Fruit fly (Drosophila melanogaster) whole organism, embryonic: ENCODE data around the gene Jhbp13.
A peak's percentile ranks its signal among the peaks of the same experiment; 100 is the strongest.

Source experiments
- Adf1 ChIP-seq: fragments of 200-800 bp; sonication (Bioruptor generic); IDR thresholded peaks from 2 replicates; pipeline ENCODE4 v1.3.6; 2022; ENCODE audit warnings: missing biosample characterization, missing genetic modification characterization
- Atf6 ChIP-seq: fragments of 200-800 bp; sonication (Bioruptor generic); IDR thresholded peaks from 2 replicates; pipeline ENCODE4 v1.3.6; 2022; ENCODE audit warnings: missing biosample characterization, missing genetic modification characterization
- Awh ChIP-seq: fragments of 200-800 bp; sonication (Bioruptor generic); IDR thresholded peaks from 2 replicates; pipeline ENCODE4, ENCODE4 v1.3.6; 2022; ENCODE audit warnings: missing biosample characterization, missing genetic modification characterization
- B-H2 ChIP-seq: fragments of 200-800 bp; sonication (Bioruptor generic); optimal IDR thresholded peaks from 2 replicates; lab custom pipeline; 2018; ENCODE audit warnings: missing biosample characterization, mild to moderate bottlenecking, missing genetic modification characterization
- BtbVII ChIP-seq: fragments of 200-800 bp; sonication (Bioruptor generic); optimal IDR thresholded peaks from 3 replicates; lab custom pipeline; 2017; ENCODE audit warnings: missing biosample characterization, mild to moderate bottlenecking, missing genetic modification characterization
- CG10543 ChIP-seq: fragments of 200-800 bp; sonication (Bioruptor generic); optimal IDR thresholded peaks from 3 replicates; lab custom pipeline; 2017; ENCODE audit warnings: missing biosample characterization, mild to moderate bottlenecking, missing genetic modification characterization, moderate library complexity
- CG1233 ChIP-seq: fragments of 200-800 bp; sonication (Bioruptor generic); optimal IDR thresholded peaks from 4 replicates; lab custom pipeline; 2018; ENCODE audit warnings: missing biosample characterization, mild to moderate bottlenecking, missing genetic modification characterization
- CG13296 ChIP-seq: fragments of 200-800 bp; sonication (Bioruptor generic); optimal IDR thresholded peaks from 3 replicates; lab custom pipeline; 2018; ENCODE audit warnings: missing biosample characterization, mild to moderate bottlenecking, missing genetic modification characterization
- CG13894 ChIP-seq: fragments of 200-800 bp; sonication (Bioruptor generic); optimal IDR thresholded peaks from 3 replicates; lab custom pipeline; 2018; ENCODE audit warnings: missing biosample characterization, mild to moderate bottlenecking, missing genetic modification characterization, moderate library complexity
- CG18599 ChIP-seq: fragments of 200-800 bp; sonication (Bioruptor generic); optimal IDR thresholded peaks from 3 replicates; lab custom pipeline; 2017; ENCODE audit warnings: missing biosample characterization, missing genetic modification characterization, mild to moderate bottlenecking, moderate library complexity, missing genetic modification reagents
- CG2678 ChIP-seq: fragments of 200-800 bp; sonication (Bioruptor generic); optimal IDR thresholded peaks from 3 replicates; lab custom pipeline; 2019; ENCODE audit warnings: missing biosample characterization, mild to moderate bottlenecking, missing genetic modification characterization, moderate library complexity
- CG32772 ChIP-seq: fragments of 200-800 bp; sonication (Bioruptor generic); IDR thresholded peaks from 2 replicates; pipeline ENCODE4 v1.3.6; 2022; ENCODE audit warnings: missing biosample characterization, missing genetic modification characterization
- CG34376 ChIP-seq: fragments of 200-800 bp; sonication (Bioruptor generic); optimal IDR thresholded peaks from 2 replicates; lab custom pipeline; 2018; ENCODE audit warnings: missing biosample characterization, mild to moderate bottlenecking, missing genetic modification characterization
- CG4328 ChIP-seq: fragments of 200-800 bp; sonication (Bioruptor generic); optimal IDR thresholded peaks from 3 replicates; lab custom pipeline; 2017; ENCODE audit warnings: missing biosample characterization, missing genetic modification reagents, missing genetic modification characterization
- CG4617 ChIP-seq: fragments of 200-800 bp; sonication (Bioruptor generic); optimal IDR thresholded peaks from 3 replicates; lab custom pipeline; 2016; ENCODE audit warnings: missing biosample characterization, missing genetic modification characterization, borderline replicate concordance
- CG6683 ChIP-seq: fragments of 200-800 bp; sonication (Bioruptor generic); optimal IDR thresholded peaks from 2 replicates; lab custom pipeline; 2017; ENCODE audit warnings: missing biosample characterization, mild to moderate bottlenecking, missing genetic modification characterization, missing genetic modification reagents
- CG7372 ChIP-seq: fragments of 200-800 bp; sonication (Bioruptor generic); IDR thresholded peaks from 2 replicates; pipeline ENCODE4 v1.3.6; 2022; ENCODE audit warnings: missing biosample characterization, missing genetic modification characterization
- CG7786 ChIP-seq: fragments of 200-800 bp; sonication (Bioruptor generic); optimal IDR thresholded peaks from 2 replicates; lab custom pipeline; 2016; ENCODE audit warnings: missing biosample characterization, missing genetic modification characterization
- CG7987 ChIP-seq: fragments of 200-800 bp; sonication (Bioruptor generic); optimal IDR thresholded peaks from 2 replicates; lab custom pipeline; 2018; ENCODE audit warnings: missing biosample characterization, mild to moderate bottlenecking, missing genetic modification characterization, moderate library complexity
- CG8290 ChIP-seq, 3 experiments: fragments of 200-800 bp; sonication (Bioruptor generic); optimal IDR thresholded peaks; 2 replicates each; lab custom pipeline; 2016 to 2019; ENCODE audit warnings: missing biosample characterization in 3 of 3, missing genetic modification characterization in 3 of 3, mild to moderate bottlenecking in 2 of 3, moderate library complexity in 1 of 3
- CG9817 ChIP-seq: fragments of 200-800 bp; sonication (Bioruptor generic); optimal IDR thresholded peaks from 2 replicates; lab custom pipeline; 2018; ENCODE audit warnings: missing biosample characterization, mild to moderate bottlenecking, missing genetic modification characterization, moderate library complexity
- CrebB ChIP-seq: fragments of 200-800 bp; sonication (Bioruptor generic); optimal IDR thresholded peaks from 3 replicates; lab custom pipeline; 2018; ENCODE audit warnings: missing biosample characterization, mild to moderate bottlenecking, missing genetic modification characterization
- Drgx ChIP-seq: fragments of 200-800 bp; sonication (Bioruptor generic); IDR thresholded peaks from 2 replicates; pipeline ENCODE4 v1.3.6; 2022; ENCODE audit warnings: missing biosample characterization, missing genetic modification characterization
- Fer1 ChIP-seq: fragments of 200-800 bp; sonication (Bioruptor generic); optimal IDR thresholded peaks from 2 replicates; lab custom pipeline; 2017; ENCODE audit warnings: missing biosample characterization, mild to moderate bottlenecking, missing genetic modification characterization
- Hey ChIP-seq: fragments of 200-800 bp; sonication (Bioruptor generic); optimal IDR thresholded peaks from 3 replicates; lab custom pipeline; 2018; ENCODE audit warnings: missing biosample characterization, mild to moderate bottlenecking, missing genetic modification characterization
- HmgZ ChIP-seq: fragments of 200-800 bp; sonication (Bioruptor generic); optimal IDR thresholded peaks from 2 replicates; lab custom pipeline; 2018; ENCODE audit warnings: missing biosample characterization, mild to moderate bottlenecking, missing genetic modification characterization
- Hr78 ChIP-seq, 2 experiments: fragments of 200-800 bp in 1 of 2; fragments of >200 bp in 1 of 2; sonication (Bioruptor generic) in 1 of 2; optimal IDR thresholded peaks; 2 replicates each; lab custom pipeline; 2017 to 2019; ENCODE audit warnings: missing biosample characterization in 2 of 2, missing genetic modification characterization in 2 of 2, mild to moderate bottlenecking in 1 of 2, moderate library complexity in 1 of 2
- Med ChIP-seq: fragments of 200-800 bp; sonication (Bioruptor generic); peaks from one replicate; lab custom pipeline; 2016; ENCODE audit warnings: missing biosample characterization, missing genetic modification characterization, mild to moderate bottlenecking, inconsistent platforms, moderate library complexity
- Meics ChIP-seq: fragments of 200-800 bp; sonication (Bioruptor generic); optimal IDR thresholded peaks from 2 replicates; lab custom pipeline; 2017; ENCODE audit warnings: missing biosample characterization, mild to moderate bottlenecking, missing genetic modification characterization
- NfI ChIP-seq: fragments of 200-800 bp; sonication (Bioruptor generic); optimal IDR thresholded peaks from 3 replicates; lab custom pipeline; 2018; ENCODE audit warnings: missing biosample characterization, mild to moderate bottlenecking, missing genetic modification characterization, moderate library complexity
- Pdp1 ChIP-seq, 2 experiments: fragments of 200-800 bp; sonication (Bioruptor generic); optimal IDR thresholded peaks; 3 replicates each; lab custom pipeline; 2016; ENCODE audit warnings: missing biosample characterization in 2 of 2, missing genetic modification characterization in 2 of 2, mild to moderate bottlenecking in 1 of 2, moderate library complexity in 1 of 2
- Six4 ChIP-seq: fragments of 200-800 bp; sonication (Bioruptor generic); optimal IDR thresholded peaks from 2 replicates; lab custom pipeline; 2016; ENCODE audit warnings: missing biosample characterization, missing genetic modification characterization
- chinmo ChIP-seq: fragments of 200-800 bp; sonication (Bioruptor generic); IDR thresholded peaks from 4 replicates; pipeline ENCODE4 v1.3.6; 2022; ENCODE audit warnings: missing biosample characterization, missing genetic modification characterization; ENCODE audit not compliant: partially characterized antibody
- crol ChIP-seq: fragments of 200-800 bp; sonication (Bioruptor generic); IDR thresholded peaks from 2 replicates; pipeline ENCODE4 v1.3.6; 2022; ENCODE audit warnings: missing biosample characterization, missing genetic modification characterization
- cwo ChIP-seq: fragments of 200-800 bp; sonication (Bioruptor generic); optimal IDR thresholded peaks from 3 replicates; lab custom pipeline; 2017; ENCODE audit warnings: missing biosample characterization, missing genetic modification characterization, mild to moderate bottlenecking, moderate library complexity, missing genetic modification reagents
- esg ChIP-seq: fragments of 200-800 bp; sonication (Bioruptor generic); conservative IDR thresholded peaks from 2 replicates; pipeline ENCODE4 v1.3.6; 2022; ENCODE audit warnings: missing biosample characterization, missing genetic modification characterization
- eve ChIP-seq, 2 experiments: fragments of >200 bp; optimal IDR thresholded peaks; 2 replicates each; lab custom pipeline; 2017; ENCODE audit warnings: missing biosample characterization in 2 of 2, missing genetic modification characterization in 2 of 2
- exex ChIP-seq: fragments of 200-800 bp; sonication (Bioruptor generic); optimal IDR thresholded peaks from 4 replicates; lab custom pipeline; 2018; ENCODE audit warnings: missing biosample characterization, mild to moderate bottlenecking, missing genetic modification characterization, moderate library complexity
- ftz-f1 ChIP-seq: fragments of 200-800 bp; sonication (Bioruptor generic); optimal IDR thresholded peaks from 2 replicates; lab custom pipeline; 2016; ENCODE audit warnings: missing biosample characterization, missing genetic modification characterization
- grn ChIP-seq: fragments of 200-800 bp; sonication (Bioruptor generic); optimal IDR thresholded peaks from 3 replicates; lab custom pipeline; 2017; ENCODE audit warnings: missing biosample characterization, missing genetic modification characterization
- kay ChIP-seq: fragments of 200-800 bp; sonication (Bioruptor generic); optimal IDR thresholded peaks from 2 replicates; lab custom pipeline; 2016; ENCODE audit warnings: missing biosample characterization, missing genetic modification characterization
- lilli ChIP-seq: fragments of 200-800 bp; sonication (Bioruptor generic); optimal IDR thresholded peaks from 3 replicates; lab custom pipeline; 2016; ENCODE audit warnings: missing biosample characterization, missing genetic modification characterization
- mirr ChIP-seq: fragments of 200-800 bp; sonication (Bioruptor generic); optimal IDR thresholded peaks from 3 replicates; lab custom pipeline; 2018; ENCODE audit warnings: missing biosample characterization, mild to moderate bottlenecking, missing genetic modification characterization
- nom ChIP-seq: fragments of 200-800 bp; sonication (Bioruptor generic); optimal IDR thresholded peaks from 2 replicates; lab custom pipeline; 2017; ENCODE audit warnings: missing biosample characterization, missing genetic modification characterization, mild to moderate bottlenecking, moderate library complexity, missing genetic modification reagents
- pfk ChIP-seq: fragments of 200-800 bp; sonication (Bioruptor generic); optimal IDR thresholded peaks from 2 replicates; lab custom pipeline; 2018; ENCODE audit warnings: missing biosample characterization, mild to moderate bottlenecking, missing genetic modification characterization, moderate library complexity
- sd ChIP-seq: fragments of 200-800 bp; sonication (Bioruptor generic); optimal IDR thresholded peaks from 3 replicates; lab custom pipeline; 2018; ENCODE audit warnings: missing biosample characterization, mild to moderate bottlenecking, missing genetic modification characterization, moderate library complexity

Jhbp13 gene

DNA sequence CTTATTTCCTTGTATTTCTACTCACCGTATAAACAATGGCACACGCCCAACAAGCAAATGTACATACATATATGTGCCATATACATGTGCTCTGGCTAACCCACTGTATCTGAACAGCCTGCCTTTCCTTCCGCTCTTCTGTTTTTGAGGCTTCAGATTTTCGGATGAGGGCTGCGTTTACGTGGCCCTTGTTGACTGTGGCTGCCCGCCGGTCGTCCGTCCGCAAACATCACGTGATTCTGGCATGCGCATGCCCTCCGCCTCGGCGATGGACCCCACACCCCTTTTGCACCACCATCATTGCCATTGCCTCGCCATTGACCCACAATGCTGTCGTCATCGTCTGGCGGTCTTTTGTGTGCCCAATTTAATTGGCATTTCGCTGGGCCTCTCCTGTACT, 34.5 kb upstream of the Jhbp13 start (continued):
- TF ChIP-seq esg (no peak), Med (GFP tag; lab: Kevin White, UChicago) (peak; percentile 93), kay (GFP tag; lab: Kevin White, UChicago) (no peak)
- TF ChIP-seq, all 482 proteins: peak for 155

- TF ChIP-seq CG8290 (GFP tag; optimal IDR thresholded peaks at IDR 0.05; lab: Kevin White, UChicago) (no peak), CG8290 (tag; optimal IDR thresholded peaks at IDR 0.05; lab: Kevin White, UChicago) (peak in 1 of 2 experiments; percentile 37), CG6683 (GFP tag; lab: Kevin White, UChicago) (peak; percentile 26), CG4328 (GFP tag; lab: Kevin White, UChicago) (peak; percentile 21), Drgx (peak; percentile 63), cwo (GFP tag; lab: Kevin White, UChicago) (peak; percentile 93), CG13894 (tag; lab: Kevin White, UChicago) (peak; percentile 37), crol (peak; percentile 34; the same call in 1 of the 2 replicates), pfk (GFP tag; lab: Kevin White, UChicago) (peak; percentile 55), Awh (GFP tag; lab: Robert Waterston, UW) (0 out of 2 replicates have a peak, but pooled peaks have one; percentile 5), Hr78 (GFP tag; optimal IDR thresholded peaks at IDR 0.05; lab: Kevin White, UChicago) (no peak), CG10543 (GFP tag; lab: Kevin White, UChicago) (peak; percentile 95), eve (GFP tag; optimal IDR thresholded peaks at IDR 0.05; lab: Kevin White, UChicago) (no peak), nom (peak; percentile 55), CG7372 (GFP tag; lab: Robert Waterston, UW) (no peak), Hey (tag; lab: Kevin White, UChicago) (peak; percentile 61), Atf6 (GFP tag; lab: Robert Waterston, UW) (0 out of 2 replicates have a peak, but pooled peaks have one; percentile 22), ftz-f1 (peak; percentile 19), CG4617 (GFP tag; lab: Kevin White, UChicago) (no peak), CG18599 (peak; percentile 9), CG34376 (GFP tag; lab: Kevin White, UChicago) (peak; percentile 96), CG9817 (tag; lab: Kevin White, UChicago) (no peak), exex (peak; percentile 55), lilli (GFP tag; lab: Kevin White, UChicago) (peak; percentile 18), CG7786 (GFP tag; lab: Kevin White, UChicago) (peak; percentile 29), HmgZ (tag; lab: Kevin White, UChicago) (peak; percentile 50), Fer1 (GFP tag; lab: Kevin White, UChicago) (peak; percentile 31), CG32772 (GFP tag; lab: Robert Waterston, UW) (no peak), CrebB (tag; lab: Kevin White, UChicago) (peak; percentile 13), mirr (GFP tag; lab: Kevin White, UChicago) (peak; percentile 23), Meics (GFP tag; lab: Kevin White, UChicago) (peak; percentile 32), B-H2 (GFP tag; lab: Kevin White, UChicago) (peak; percentile 35), CG7987 (GFP tag; lab: Kevin White, UChicago) (peak; percentile 37), sd (tag; lab: Kevin White, UChicago) (peak; percentile 81), grn (peak; percentile 62), CG2678 (peak; percentile 30), Six4 (GFP tag; lab: Kevin White, UChicago) (no peak), CG1233 (peak; percentile 32), chinmo (GFP tag; lab: Robert Waterston, UW) (0 out of 4 replicates have a peak, but pooled peaks have one; percentile 71), BtbVII (GFP tag; lab: Kevin White, UChicago) (peak; percentile 28), CG13296 (peak; percentile 37), Adf1 (GFP tag; lab: Robert Waterston, UW) (peak; percentile 69; the same call in 1 of the 2 replicates), Med (GFP tag; lab: Kevin White, UChicago) (peak; percentile 37), NfI (GFP tag; lab: Kevin White, UChicago) (no peak), Pdp1 (GFP tag; optimal IDR thresholded peaks at IDR 0.05; lab: Kevin White, UChicago) (peak in 1 of 2 experiments; percentile 78)
These were observed 33.6 kb upstream of the Jhbp13 start for dm6 chr2L:13206077-13206668.
